Worm (Caenorhabditis elegans): ENCODE results near the gene K05B2.2.

K05B2.2 gene

ce11 chrX:4905804-4906203 is at the start of gene K05B2.2:
TSS of gene K05B2.2 (plus strand) at chrX:4906081.
- TF ChIP-seq lin-14 (GFP tag; optimal IDR thresholded peaks at IDR 0.05) = peak; percentile 12
- TF ChIP-seq nhr-85 (tag) = peak; percentile 70
- TF ChIP-seq nhr-12 (tag; optimal IDR thresholded peaks at IDR 0.05) = no peak
- TF ChIP-seq elt-2 (tag; optimal IDR thresholded peaks at IDR 0.05) = peak; percentile 68

ce11 chrX:4859582-4860095 is 46.2 kb upstream of the K05B2.2 start, which contains the start of gene add-1:
TSS of gene add-1 (minus strand) at chrX:4860045.
- TF ChIP-seq egl-13 (tag; optimal IDR thresholded peaks at IDR 0.05) (no peak), nhr-71 (tag; optimal IDR thresholded peaks at IDR 0.05) (peak; percentile 41), ztf-11 (tag; optimal IDR thresholded peaks at IDR 0.05) (no peak), lin-14 (GFP tag; optimal IDR thresholded peaks at IDR 0.05) (peak; percentile 70), ceh-8 (GFP tag; optimal IDR thresholded peaks at IDR 0.05) (peak; percentile 33), nhr-47 (tag; optimal IDR thresholded peaks at IDR 0.05) (peak; percentile 48), unc-86 (tag; optimal IDR thresholded peaks at IDR 0.05) (peak; percentile 62), dsc-1 (tag; optimal IDR thresholded peaks at IDR 0.05) (peak; percentile 73), fos-1 (tag; optimal IDR thresholded peaks at IDR 0.05) (peak; percentile 24), fkh-8 (tag; optimal IDR thresholded peaks at IDR 0.05) (peak; percentile 5), ceh-82 (tag; optimal IDR thresholded peaks at IDR 0.05) (peak in 1 of 3 experiments; percentile 6), ceh-90 (tag; optimal IDR thresholded peaks at IDR 0.05) (no peak)

DNA sequence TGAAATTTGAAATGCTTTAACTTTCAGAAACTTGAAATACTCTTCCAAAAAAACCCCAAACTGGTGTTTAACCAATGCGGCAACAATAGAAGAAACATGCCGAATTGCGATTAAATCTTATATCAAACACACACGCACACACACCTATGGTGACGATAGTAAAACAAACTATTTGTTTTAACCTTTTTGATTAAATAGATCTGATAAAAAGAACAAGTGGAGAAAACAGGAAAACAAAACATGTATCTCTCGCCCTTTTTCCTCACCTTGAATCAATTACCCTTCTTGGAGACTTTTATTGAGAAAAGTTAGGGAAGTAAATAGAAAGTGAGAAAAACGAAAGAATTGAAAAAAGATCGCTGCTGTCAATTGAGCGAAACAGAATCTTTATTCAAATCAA is 44.5 kb upstream of the K05B2.2 start:
- TF ChIP-seq jun-1 (tag; optimal IDR thresholded peaks at IDR 0.05) (no peak), efl-3 (GFP tag; optimal IDR thresholded peaks at IDR 0.05) (no peak), nhr-90 (tag; optimal IDR thresholded peaks at IDR 0.05; ENCODE audit: poor library complexity) (peak; percentile 21), blmp-1 (tag; optimal IDR thresholded peaks at IDR 0.05) (peak; percentile 86), elt-3 (tag; optimal IDR thresholded peaks at IDR 0.05) (peak in 2 of 6 experiments; percentile 42 to 44), ztf-11 (tag; optimal IDR thresholded peaks at IDR 0.05) (no peak), nhr-85 (tag) (peak; percentile 84), lsy-2 (tag; optimal IDR thresholded peaks at IDR 0.05) (peak in 1 of 2 experiments; percentile 16), nhr-20 (tag; optimal IDR thresholded peaks at IDR 0.05) (peak; percentile 27), lir-3 (tag; optimal IDR thresholded peaks at IDR 0.05; ENCODE audit: poor library complexity) (no peak), mep-1 (tag; optimal IDR thresholded peaks at IDR 0.05) (peak; percentile 42), hpl-2 (GFP tag; optimal IDR thresholded peaks at IDR 0.05) (no peak), nhr-71 (tag; optimal IDR thresholded peaks at IDR 0.05) (peak; percentile 6), snu-23 (GFP tag; optimal IDR thresholded peaks at IDR 0.05) (peak; percentile 0), lin-14 (GFP tag; optimal IDR thresholded peaks at IDR 0.05) (peak; percentile 70)

- TF ChIP-seq lsy-2 (tag; optimal IDR thresholded peaks at IDR 0.05) (no peak), C16A3.4 (tag; optimal IDR thresholded peaks at IDR 0.05) (no peak), nhr-85 (tag) (no peak), nhr-71 (tag; optimal IDR thresholded peaks at IDR 0.05) (no peak)
Observed at ce11 chrX:4862062-4862461, 43.8 kb upstream of the K05B2.2 start.

- no peak for TF ChIP-seq ceh-90 (tag; optimal IDR thresholded peaks at IDR 0.05)
- no peak for TF ChIP-seq dsc-1 (tag; optimal IDR thresholded peaks at IDR 0.05)
- TF ChIP-seq lin-14 (GFP tag; optimal IDR thresholded peaks at IDR 0.05) = no peak
- TF ChIP-seq hlh-17 (GFP tag; optimal IDR thresholded peaks at IDR 0.05; ENCODE audit: borderline replicate concordance) = no peak
- TF ChIP-seq nhr-47 (tag; optimal IDR thresholded peaks at IDR 0.05) = no peak
- TF ChIP-seq zip-4 (GFP tag; optimal IDR thresholded peaks at IDR 0.05) = no peak
- TF ChIP-seq vab-15 (tag; optimal IDR thresholded peaks at IDR 0.05) = no peak
- TF ChIP-seq efl-3 (GFP tag; optimal IDR thresholded peaks at IDR 0.05) = no peak
Observed at ce11 chrX:4864214-4864613, 41.7 kb upstream of the K05B2.2 start.

- TF ChIP-seq pax-3 (tag; optimal IDR thresholded peaks at IDR 0.05) (no peak), dsc-1 (tag; optimal IDR thresholded peaks at IDR 0.05) (peak; percentile 57), unc-86 (tag; optimal IDR thresholded peaks at IDR 0.05) (no peak)
Observed at ce11 chrX:4865798-4866197, 40.1 kb upstream of the K05B2.2 start, which contains the start of gene ntc-1. TSS of gene ntc-1 (plus strand) at chrX:4866098.

Measured in whole organism, L1 larva.